Worm (Caenorhabditis elegans) whole organism, L4 larva: ENCODE data around the gene R07B7.9.

Experiments
- D1046.2 ChIP-seq: fragments of 200-800 bp; sonication (Bioruptor generic); IDR thresholded peaks from 2 replicates; pipeline ENCODE4 v1.3.6; 2022; ENCODE audit warnings: missing genetic modification characterization, missing compliant biosample characterization
- T20F7.1 ChIP-seq: fragments of 200-800 bp; sonication (Bioruptor generic); optimal IDR thresholded peaks from 2 replicates; lab custom pipeline; 2018; ENCODE audit warnings: mild to moderate bottlenecking, missing genetic modification characterization, missing compliant biosample characterization
- T26A8.4 ChIP-seq: fragments of 200-800 bp; sonication (Bioruptor generic); IDR thresholded peaks from 2 replicates; pipeline ENCODE4 v1.3.6; 2022; ENCODE audit warnings: missing genetic modification characterization, missing compliant biosample characterization
- Y75B8A.6 ChIP-seq: fragments of 200-800 bp; sonication (Bioruptor generic); IDR thresholded peaks from 2 replicates; pipeline ENCODE4 v1.3.6; 2022; ENCODE audit warnings: missing genetic modification reagents, missing genetic modification characterization, missing compliant biosample characterization
- aha-1 ChIP-seq: fragments of 150-350 bp; peaks from one replicate; lab custom pipeline; 2014; ENCODE audit warnings: missing biosample characterization, missing genetic modification characterization
- ceh-28 ChIP-seq: fragments of 150-350 bp; optimal IDR thresholded peaks from 2 replicates; lab custom pipeline; 2014; ENCODE audit warnings: missing biosample characterization, missing genetic modification reagents, missing genetic modification characterization
- ceh-44 ChIP-seq: fragments of 200-800 bp; sonication (Bioruptor generic); IDR thresholded peaks from 2 replicates; pipeline ENCODE4 v1.3.6; 2022; ENCODE audit warnings: missing genetic modification reagents, missing genetic modification characterization, missing compliant biosample characterization
- cey-2 ChIP-seq: sonication (generic microtip); optimal IDR thresholded peaks from 3 replicates; lab custom pipeline; 2017; ENCODE audit warnings: missing genetic modification characterization, mild to moderate bottlenecking, missing compliant biosample characterization, antibody characterized with exemption, borderline replicate concordance; ENCODE audit not compliant: insufficient read depth
- ctbp-1 ChIP-seq: fragments of 200-800 bp; sonication (Bioruptor generic); IDR thresholded peaks from 2 replicates; pipeline ENCODE4 v1.3.6; 2022; ENCODE audit warnings: missing genetic modification reagents, missing genetic modification characterization, missing compliant biosample characterization
- daf-12 ChIP-seq: fragments of 150-350 bp; optimal IDR thresholded peaks from 2 replicates; lab custom pipeline; 2014; ENCODE audit warnings: missing biosample characterization, missing genetic modification reagents, missing genetic modification characterization
- daf-16 ChIP-seq, 3 experiments: sonication (generic microtip); optimal IDR thresholded peaks; 2 replicates each; lab custom pipeline; 2016 to 2017; ENCODE audit warnings: missing genetic modification characterization in 3 of 3, missing genetic modification reagents in 3 of 3, mild to moderate bottlenecking in 2 of 3, missing compliant biosample characterization in 2 of 3, missing biosample characterization in 1 of 3, moderate library complexity in 1 of 3
- dmd-9 ChIP-seq: fragments of 200-800 bp; sonication (Bioruptor generic); IDR thresholded peaks from 2 replicates; pipeline ENCODE4 v1.3.6; 2022; ENCODE audit warnings: missing genetic modification reagents, missing genetic modification characterization, missing compliant biosample characterization
- dpl-1 ChIP-seq: fragments of 150-350 bp; optimal IDR thresholded peaks from 2 replicates; lab custom pipeline; 2014; ENCODE audit warnings: missing biosample characterization, missing genetic modification reagents, missing genetic modification characterization
- gei-8 ChIP-seq: fragments of 200-800 bp; sonication (Bioruptor generic); optimal IDR thresholded peaks from 2 replicates; lab custom pipeline; 2018; ENCODE audit warnings: mild to moderate bottlenecking, missing genetic modification characterization, missing compliant biosample characterization
- hlh-11 ChIP-seq: fragments of 200-800 bp; sonication (Bioruptor generic); optimal IDR thresholded peaks from 2 replicates; lab custom pipeline; 2018; ENCODE audit warnings: mild to moderate bottlenecking, missing genetic modification characterization, missing compliant biosample characterization
- hmg-1.1 ChIP-seq: fragments of 200-800 bp; sonication (Bioruptor generic); IDR thresholded peaks from 2 replicates; pipeline ENCODE4 v1.3.6; 2022; ENCODE audit warnings: missing genetic modification reagents, missing genetic modification characterization, missing compliant biosample characterization
- lin-29 ChIP-seq: fragments of 200-800 bp; sonication (Bioruptor generic); IDR thresholded peaks from 2 replicates; pipeline ENCODE4 v1.3.6; 2022; ENCODE audit warnings: missing genetic modification reagents, missing genetic modification characterization, missing compliant biosample characterization
- lin-38 ChIP-seq: fragments of 200-800 bp; sonication (Bioruptor generic); IDR thresholded peaks from 2 replicates; pipeline ENCODE4 v1.3.6; 2022; ENCODE audit warnings: missing genetic modification reagents, missing genetic modification characterization, missing compliant biosample characterization
- mdl-1 ChIP-seq, 2 experiments: fragments of 150-350 bp in 1 of 2; sonication (generic microtip) in 1 of 2; optimal IDR thresholded peaks; 2 replicates each; lab custom pipeline; 2014 to 2017; ENCODE audit warnings: missing biosample characterization in 2 of 2, missing genetic modification characterization in 2 of 2
- mes-2 ChIP-seq: sonication (generic microtip); optimal IDR thresholded peaks from 2 replicates; lab custom pipeline; 2016; ENCODE audit warnings: missing genotype, mild to moderate bottlenecking, missing genetic modification characterization, missing compliant biosample characterization; ENCODE audit not compliant: poor library complexity, severe bottlenecking
- mxl-2 ChIP-seq: fragments of 200-800 bp; sonication (Bioruptor generic); conservative IDR thresholded peaks from 2 replicates; pipeline ENCODE4 v1.3.6; 2022; ENCODE audit warnings: missing genetic modification reagents, missing genetic modification characterization, missing compliant biosample characterization
- nhr-11 ChIP-seq: fragments of 150-350 bp; optimal IDR thresholded peaks from 2 replicates; lab custom pipeline; 2014; ENCODE audit warnings: missing biosample characterization, missing genetic modification characterization
- nhr-237 ChIP-seq: sonication (generic microtip); optimal IDR thresholded peaks from 2 replicates; lab custom pipeline; 2017; ENCODE audit warnings: missing biosample characterization, missing genetic modification characterization
- nhr-25 ChIP-seq: sonication (generic microtip); optimal IDR thresholded peaks from 2 replicates; lab custom pipeline; 2017; ENCODE audit warnings: missing genetic modification characterization, mild to moderate bottlenecking, missing compliant biosample characterization, antibody characterized with exemption, moderate library complexity, borderline replicate concordance; ENCODE audit not compliant: insufficient read depth
- nhr-28 ChIP-seq: fragments of 150-350 bp; optimal IDR thresholded peaks from 2 replicates; lab custom pipeline; 2014; ENCODE audit warnings: missing biosample characterization, missing genetic modification characterization
- nhr-6 ChIP-seq: fragments of 150-350 bp; optimal IDR thresholded peaks from 2 replicates; lab custom pipeline; 2014; ENCODE audit warnings: missing biosample characterization, missing genetic modification characterization
- pha-4 ChIP-seq, 2 experiments: fragments of 150-350 bp in 1 of 2; fragments of 200-800 bp in 1 of 2; sonication (Bioruptor generic) in 1 of 2; IDR thresholded peaks in 1 of 2; optimal IDR thresholded peaks in 1 of 2; 2 replicates each; pipeline versions ENCODE4 v1.3.6 to Lab custom; 2014 to 2022; ENCODE audit warnings: missing genetic modification characterization in 2 of 2, missing genetic modification reagents in 2 of 2, missing biosample characterization in 1 of 2, missing compliant biosample characterization in 1 of 2
- php-3 ChIP-seq: fragments of 200-800 bp; sonication (Bioruptor generic); IDR thresholded peaks from 2 replicates; pipeline ENCODE4 v1.3.6; 2022; ENCODE audit warnings: missing genetic modification reagents, missing genetic modification characterization, missing compliant biosample characterization
- rbr-2 ChIP-seq: sonication (generic microtip); optimal IDR thresholded peaks from 2 replicates; lab custom pipeline; 2016; ENCODE audit warnings: missing genotype, missing genetic modification characterization, missing compliant biosample characterization
- set-16 ChIP-seq: fragments of 200-800 bp; sonication (Bioruptor generic); IDR thresholded peaks from 2 replicates; pipeline ENCODE4 v1.3.6; 2022; ENCODE audit warnings: missing genetic modification reagents, missing genetic modification characterization, missing compliant biosample characterization
- snpc-1.2 ChIP-seq: fragments of 200-800 bp; sonication (Bioruptor generic); IDR thresholded peaks from 2 replicates; pipeline ENCODE4 v1.3.6; 2022; ENCODE audit warnings: missing genetic modification reagents, missing genetic modification characterization, missing compliant biosample characterization
- spr-1 ChIP-seq: sonication (generic microtip); optimal IDR thresholded peaks from 2 replicates; lab custom pipeline; 2016; ENCODE audit warnings: mild to moderate bottlenecking, missing genetic modification characterization, missing compliant biosample characterization
- tra-1 ChIP-seq: fragments of 200-800 bp; sonication (Bioruptor generic); IDR thresholded peaks from 2 replicates; pipeline ENCODE4 v1.3.6; 2022; ENCODE audit warnings: missing genetic modification reagents, missing genetic modification characterization, missing compliant biosample characterization
- unc-130 ChIP-seq: sonication (generic microtip); optimal IDR thresholded peaks from 2 replicates; lab custom pipeline; 2016; ENCODE audit warnings: missing genetic modification reagents, missing genetic modification characterization, missing compliant biosample characterization
- unc-62 ChIP-seq, 3 experiments: fragments of 150-350 bp in 1 of 3; sonication (generic microtip); optimal IDR thresholded peaks in 2 of 3; peaks in 1 of 3; 1 replicate in 1 of 3; 2 replicates in 2 of 3; lab custom pipeline; 2014 to 2017; ENCODE audit warnings: missing biosample characterization in 3 of 3, missing genetic modification characterization in 3 of 3, missing genetic modification reagents in 3 of 3, missing genotype in 1 of 3
- vab-7 ChIP-seq: fragments of 200-800 bp; sonication (Bioruptor generic); IDR thresholded peaks from 2 replicates; pipeline ENCODE4 v1.3.6; 2022; ENCODE audit warnings: missing genetic modification reagents, missing genetic modification characterization, missing compliant biosample characterization

The R07B7.9 gene

DNA sequence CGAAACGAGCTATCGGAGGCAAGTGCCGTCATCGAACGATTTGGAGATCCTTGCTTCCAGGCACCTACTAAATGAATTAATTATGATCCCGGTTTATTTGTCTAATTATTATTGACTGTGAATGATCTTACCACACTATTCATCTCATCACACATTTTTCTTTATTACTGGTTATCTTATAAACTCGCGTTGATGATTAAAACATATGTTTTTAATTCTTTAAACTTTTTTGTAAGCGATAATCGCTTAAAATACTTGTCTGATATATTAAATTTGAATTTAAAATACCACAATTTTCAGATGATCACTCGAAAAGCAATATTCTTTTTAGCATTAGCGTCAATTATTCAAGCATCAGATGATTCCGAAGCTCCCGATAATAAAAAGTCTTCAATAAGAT, 35.0 kb downstream of the R07B7.9 start, which contains the start of gene F10C2.5:
TSS of gene F10C2.5 (plus strand) at position 301 of the 400 bp plus-strand sequence.
- TF ChIP-seq mxl-2 (GFP tag; lab: Robert Waterston, UW) (no peak), T20F7.1 (GFP tag; lab: Kevin White, UChicago) (no peak), spr-1 (no peak), php-3 (GFP tag; lab: Robert Waterston, UW) (no peak), ceh-44 (no peak), tra-1 (no peak), snpc-1.2 (GFP tag; lab: Robert Waterston, UW) (no peak), set-16 (GFP tag; lab: Robert Waterston, UW) (no peak), gei-8 (GFP tag; lab: Kevin White, UChicago) (no peak), cey-2 (tag; lab: Kevin White, UChicago) (no peak), hlh-11 (tag; lab: Kevin White, UChicago) (no peak), unc-130 (GFP tag; lab: Kevin White, UChicago) (no peak), nhr-237 (no peak)

DNA sequence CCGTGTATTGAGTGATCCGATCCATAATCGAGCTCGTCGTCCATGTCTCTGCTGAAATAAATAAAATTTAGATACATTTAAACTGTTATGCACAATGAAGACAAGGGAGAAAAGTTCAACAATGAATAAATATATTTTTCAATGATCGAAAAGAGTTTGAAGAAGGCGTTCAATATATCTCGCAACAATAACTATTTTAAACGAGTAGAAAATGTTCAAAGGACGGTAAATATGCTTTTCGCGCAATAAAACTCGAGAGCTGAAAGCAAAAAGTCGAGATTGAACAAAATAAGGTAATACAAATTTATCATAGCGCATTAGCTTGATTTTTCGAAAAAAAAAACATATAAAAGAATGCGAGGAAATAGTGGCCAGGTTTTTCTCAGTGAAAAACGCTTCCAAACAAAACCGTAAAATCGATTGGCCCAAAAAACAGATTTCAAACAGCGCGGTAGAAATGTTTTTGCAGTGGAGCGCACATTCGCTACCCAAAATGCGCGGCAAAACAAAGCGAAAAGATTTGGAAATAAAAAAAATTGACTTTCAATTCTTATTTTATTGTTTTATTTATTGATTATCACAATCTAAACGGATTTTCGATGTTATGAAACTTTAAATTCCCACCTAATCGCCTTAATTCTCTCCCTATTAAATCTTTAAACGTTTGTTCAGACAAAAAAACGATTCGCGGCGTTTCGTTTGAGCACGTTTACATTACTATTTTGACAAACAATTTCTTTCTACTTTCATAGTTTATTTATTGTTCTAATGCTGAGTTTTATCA, 39.2 kb downstream of the R07B7.9 start, which contains the start of the genes kup-1 and F10C2.4:
TSS of gene kup-1 (minus strand) at position 51 of the 784 bp plus-strand sequence.
TSS of gene F10C2.4 (plus strand) at position 734 of the 784 bp plus-strand sequence.
- peak; percentile 60 for TF ChIP-seq T20F7.1 (GFP tag; lab: Kevin White, UChicago)
- no peak for TF ChIP-seq D1046.2 (GFP tag; lab: Robert Waterston, UW)
- peak; percentile 88 for TF ChIP-seq lin-38 (GFP tag; lab: Robert Waterston, UW)
- no peak for TF ChIP-seq lin-29 (GFP tag; lab: Robert Waterston, UW)
- no peak for TF ChIP-seq spr-1
- peak; percentile 78 for TF ChIP-seq aha-1 (tag; lab: Kevin White, UChicago)
- no peak for TF ChIP-seq daf-16 (GFP tag; optimal IDR thresholded peaks at IDR 0.05; lab: Kevin White, UChicago)
- TF ChIP-seq daf-16 (tag; optimal IDR thresholded peaks at IDR 0.05; lab: Kevin White, UChicago): peak; percentile 17
- TF ChIP-seq nhr-28: peak; percentile 23
- peak; percentile 51 for TF ChIP-seq mes-2 (tag; lab: Kevin White, UChicago)
- TF ChIP-seq hmg-1.1 (GFP tag; lab: Robert Waterston, UW): no peak
- no peak for TF ChIP-seq ctbp-1 (GFP tag; lab: Robert Waterston, UW)
- TF ChIP-seq Y75B8A.6 (GFP tag; lab: Robert Waterston, UW): no peak
- no peak for TF ChIP-seq vab-7
- TF ChIP-seq dpl-1 (GFP tag; lab: Kevin White, UChicago): peak; percentile 91
- peak; percentile 88 for TF ChIP-seq nhr-6 (tag; lab: Kevin White, UChicago)
- no peak for TF ChIP-seq mdl-1 (tag; optimal IDR thresholded peaks at IDR 0.05; lab: Kevin White, UChicago)
- TF ChIP-seq ceh-28 (tag; lab: Kevin White, UChicago): no peak
- TF ChIP-seq nhr-11: peak; percentile 16
- TF ChIP-seq daf-12 (tag; lab: Kevin White, UChicago): no peak
- TF ChIP-seq rbr-2 (tag; lab: Kevin White, UChicago): peak; percentile 28

DNA sequence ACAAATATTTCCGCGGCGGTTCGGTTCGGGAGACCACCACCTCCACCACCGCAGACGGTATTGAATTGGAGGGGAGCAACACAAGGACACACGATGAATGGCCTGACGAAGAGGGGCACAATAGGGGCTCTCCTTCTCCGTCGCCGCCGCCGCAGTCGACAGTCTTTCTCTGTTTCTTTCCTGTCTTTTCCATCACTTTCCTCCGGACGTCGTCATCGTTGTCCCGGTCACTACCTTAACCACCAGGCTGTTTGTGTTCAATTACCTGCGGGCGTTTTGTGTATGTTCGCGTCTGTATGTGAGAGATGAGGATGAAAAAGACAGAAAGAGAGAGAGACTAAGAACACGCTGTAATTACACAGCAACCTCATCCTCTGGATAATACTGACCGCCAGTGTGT, 40.4 kb downstream of the R07B7.9 start:
- TF ChIP-seq dmd-9 (GFP tag; lab: Robert Waterston, UW): no peak
- TF ChIP-seq hlh-11 (tag; lab: Kevin White, UChicago): peak; percentile 19
- peak; percentile 59 for TF ChIP-seq nhr-25
- TF ChIP-seq nhr-6 (tag; lab: Kevin White, UChicago): peak; percentile 63
- no peak for TF ChIP-seq lin-29 (GFP tag; lab: Robert Waterston, UW)
- peak in 1 of 2 experiments; percentile 90 for TF ChIP-seq unc-62 (GFP tag; optimal IDR thresholded peaks at IDR 0.05 in 1 of 2; lab: Kevin White, UChicago)
- TF ChIP-seq unc-62 (tag; optimal IDR thresholded peaks at IDR 0.05; lab: Kevin White, UChicago): no peak
- TF ChIP-seq pha-4 (GFP tag; IDR thresholded peaks at IDR 0.05; lab: Robert Waterston, UW): no peak
- TF ChIP-seq pha-4 (tag; optimal IDR thresholded peaks at IDR 0.05; lab: Kevin White, UChicago): peak; percentile 5
- TF ChIP-seq T26A8.4 (GFP tag; lab: Robert Waterston, UW): no peak
